Worm (Caenorhabditis elegans) whole organism, L1 larva: ENCODE data around the gene wdr-4.

ENCODE experiments used
- aha-1 ChIP-seq: fragments of 150-350 bp; optimal IDR thresholded peaks from 2 replicates; lab custom pipeline; 2014; ENCODE audit warnings: missing biosample characterization, missing genetic modification characterization
- alr-1 ChIP-seq: fragments of 200-800 bp; sonication (Bioruptor generic); optimal IDR thresholded peaks from 2 replicates; lab custom pipeline; 2018; ENCODE audit warnings: borderline replicate concordance, mild to moderate bottlenecking, missing genetic modification characterization, missing compliant biosample characterization
- ama-1 ChIP-seq: fragments of 150-350 bp; optimal IDR thresholded peaks from 2 replicates; lab custom pipeline; 2014
- blmp-1 ChIP-seq: fragments of 150-350 bp; optimal IDR thresholded peaks from 2 replicates; lab custom pipeline; 2014; ENCODE audit warnings: missing biosample characterization, missing genetic modification characterization
- ceh-90 ChIP-seq: sonication (generic microtip); optimal IDR thresholded peaks from 2 replicates; lab custom pipeline; 2016; ENCODE audit warnings: missing genetic modification characterization, missing compliant biosample characterization
- ces-1 ChIP-seq: fragments of 150-350 bp; optimal IDR thresholded peaks from 2 replicates; lab custom pipeline; 2014; ENCODE audit warnings: missing biosample characterization, missing genetic modification reagents, missing genetic modification characterization
- dpl-1 ChIP-seq, 3 experiments: fragments of 150-350 bp in 2 of 3; sonication (generic microtip) in 1 of 3; optimal IDR thresholded peaks; 2 replicates each; lab custom pipeline; 2014 to 2017; ENCODE audit warnings: missing biosample characterization in 3 of 3, missing genetic modification characterization in 3 of 3, missing genetic modification reagents in 3 of 3
- efl-1 ChIP-seq, 4 experiments: fragments of 150-350 bp; optimal IDR thresholded peaks in 3 of 4; peaks in 1 of 4; 1 replicate in 1 of 4; 2 replicates in 3 of 4; lab custom pipeline; 2014; ENCODE audit warnings: missing biosample characterization in 2 of 4, missing genetic modification characterization in 2 of 4, missing genetic modification reagents in 2 of 4
- elt-2 ChIP-seq: sonication (generic microtip); optimal IDR thresholded peaks from 2 replicates; lab custom pipeline; 2016; ENCODE audit warnings: missing genetic modification characterization, mild to moderate bottlenecking, inconsistent platforms, missing compliant biosample characterization, missing genetic modification reagents
- elt-3 ChIP-seq, 6 experiments: fragments of 150-350 bp in 1 of 6; sonication (generic microtip); optimal IDR thresholded peaks; 2 replicates each; lab custom pipeline; 2017 to 2018; ENCODE audit warnings: missing biosample characterization in 6 of 6, missing genetic modification characterization in 6 of 6, inconsistent platforms in 1 of 6
- fkh-4 ChIP-seq: sonication (generic microtip); optimal IDR thresholded peaks from 2 replicates; lab custom pipeline; 2016; ENCODE audit warnings: missing compliant biosample characterization, missing genetic modification characterization, borderline replicate concordance
- fkh-8 ChIP-seq: sonication (generic microtip); optimal IDR thresholded peaks from 2 replicates; lab custom pipeline; 2016; ENCODE audit warnings: mild to moderate bottlenecking, missing genetic modification characterization, missing compliant biosample characterization
- hpl-2 ChIP-seq: fragments of 150-350 bp; optimal IDR thresholded peaks from 2 replicates; lab custom pipeline; 2014; ENCODE audit warnings: missing biosample characterization, missing genetic modification reagents, missing genetic modification characterization
- lin-14 ChIP-seq: fragments of 200-800 bp; sonication (Bioruptor generic); optimal IDR thresholded peaks from 2 replicates; lab custom pipeline; 2018; ENCODE audit warnings: mild to moderate bottlenecking, missing genetic modification characterization, moderate library complexity, missing compliant biosample characterization
- lin-15B ChIP-seq: fragments of 150-350 bp; sonication (generic microtip); optimal IDR thresholded peaks from 3 replicates; lab custom pipeline; 2014; ENCODE audit warnings: missing biosample characterization, missing genetic modification characterization
- lin-35 ChIP-seq, 2 experiments: fragments of 150-350 bp; optimal IDR thresholded peaks; 2 replicates each; lab custom pipeline; 2014; ENCODE audit warnings: missing biosample characterization in 2 of 2, missing genetic modification characterization in 2 of 2, missing genetic modification reagents in 2 of 2
- lsy-2 ChIP-seq, 2 experiments: fragments of 150-350 bp; optimal IDR thresholded peaks; 2 replicates each; lab custom pipeline; 2014; ENCODE audit warnings: missing biosample characterization in 2 of 2, missing genetic modification characterization in 2 of 2
- mdl-1 ChIP-seq, 2 experiments: fragments of 150-350 bp; optimal IDR thresholded peaks; 2 replicates each; lab custom pipeline; 2014 to 2017; ENCODE audit warnings: missing biosample characterization in 2 of 2, missing genetic modification characterization in 2 of 2, inconsistent platforms in 1 of 2
- nhr-11 ChIP-seq: fragments of 150-350 bp; optimal IDR thresholded peaks from 2 replicates; lab custom pipeline; 2014; ENCODE audit warnings: missing biosample characterization, missing genetic modification characterization
- nhr-20 ChIP-seq: sonication (generic microtip); optimal IDR thresholded peaks from 2 replicates; lab custom pipeline; 2016; ENCODE audit warnings: mild to moderate bottlenecking, missing genetic modification characterization, missing compliant biosample characterization
- nhr-47 ChIP-seq: sonication (generic microtip); optimal IDR thresholded peaks from 2 replicates; lab custom pipeline; 2016; ENCODE audit warnings: mild to moderate bottlenecking, missing genetic modification characterization, moderate library complexity, missing compliant biosample characterization
- nhr-84 ChIP-seq: sonication (generic microtip); optimal IDR thresholded peaks from 2 replicates; lab custom pipeline; 2017; ENCODE audit warnings: missing biosample characterization, missing genetic modification characterization
- pqm-1 ChIP-seq: sonication (generic microtip); optimal IDR thresholded peaks from 3 replicates; lab custom pipeline; 2017; ENCODE audit warnings: missing biosample characterization, missing genetic modification characterization
- rnt-1 ChIP-seq: sonication (generic microtip); optimal IDR thresholded peaks from 2 replicates; lab custom pipeline; 2016; ENCODE audit warnings: mild to moderate bottlenecking, missing genetic modification characterization, moderate library complexity, missing compliant biosample characterization
- skn-1 ChIP-seq: fragments of 150-350 bp; optimal IDR thresholded peaks from 2 replicates; lab custom pipeline; 2014; ENCODE audit warnings: missing biosample characterization, missing genetic modification characterization
- snu-23 ChIP-seq: sonication (generic microtip); optimal IDR thresholded peaks from 2 replicates; lab custom pipeline; 2016; ENCODE audit warnings: missing genetic modification characterization, missing compliant biosample characterization
- sptf-1 ChIP-seq: fragments of 150-350 bp; optimal IDR thresholded peaks from 2 replicates; lab custom pipeline; 2014; ENCODE audit warnings: missing biosample characterization, missing genetic modification characterization
- unc-130 ChIP-seq: fragments of 150-350 bp; optimal IDR thresholded peaks from 2 replicates; lab custom pipeline; 2017; ENCODE audit warnings: missing biosample characterization, missing genetic modification characterization, inconsistent platforms
- unc-98 ChIP-seq: fragments of 200-800 bp; sonication (Bioruptor generic); IDR thresholded peaks from 2 replicates; pipeline ENCODE4 v1.3.6; 2022; ENCODE audit warnings: missing genetic modification characterization, missing compliant biosample characterization
- xbp-1 ChIP-seq: sonication (generic microtip); optimal IDR thresholded peaks from 2 replicates; lab custom pipeline; 2016; ENCODE audit warnings: missing genetic modification characterization, missing compliant biosample characterization
- zip-4 ChIP-seq: fragments of 200-800 bp; sonication (Bioruptor generic); optimal IDR thresholded peaks from 2 replicates; lab custom pipeline; 2018; ENCODE audit warnings: mild to moderate bottlenecking, missing genetic modification characterization, moderate library complexity, missing compliant biosample characterization
- ztf-11 ChIP-seq, 2 experiments: sonication (generic microtip); optimal IDR thresholded peaks; 2 replicates each; lab custom pipeline; 2016 to 2017; ENCODE audit warnings: missing genetic modification characterization in 2 of 2, missing biosample characterization in 1 of 2, missing compliant biosample characterization in 1 of 2
- ztf-4 ChIP-seq: fragments of 150-350 bp; optimal IDR thresholded peaks from 2 replicates; lab custom pipeline; 2014; ENCODE audit warnings: missing biosample characterization, missing genetic modification characterization

Gene wdr-4

DNA sequence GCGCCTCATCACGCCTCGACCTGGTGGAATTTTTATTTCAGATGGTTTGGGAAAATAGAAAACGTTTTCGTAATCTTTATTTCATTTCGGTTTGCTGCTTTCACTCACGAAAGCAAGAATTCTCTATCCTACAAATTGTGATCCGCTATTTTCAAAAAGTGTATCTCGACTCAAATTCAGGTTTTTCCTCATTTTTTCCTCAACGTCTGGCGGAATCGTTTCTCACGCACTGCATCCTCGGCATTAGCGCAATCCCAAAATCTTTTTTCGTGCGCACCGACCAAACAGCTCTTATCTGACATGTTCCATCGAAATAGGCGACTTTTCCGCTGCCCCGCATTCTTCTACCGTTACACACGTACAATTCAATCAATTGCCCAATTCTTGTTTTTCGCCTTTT, 7.3 kb upstream of the wdr-4 start, which contains the start of gene F37A4.3:
Gene F37A4.3, plus strand, starts transcription at position 301 of the 400 bp plus-strand sequence.
- no peak for TF ChIP-seq snu-23 (GFP tag; lab: Kevin White, UChicago)
- no peak for TF ChIP-seq unc-130 (tag; lab: Kevin White, UChicago)
- no peak for TF ChIP-seq mdl-1 (tag; optimal IDR thresholded peaks at IDR 0.05; lab: Kevin White, UChicago)
- no peak for TF ChIP-seq nhr-84 (tag; lab: Kevin White, UChicago)
- no peak for TF ChIP-seq nhr-20
- no peak for TF ChIP-seq aha-1 (tag; lab: Kevin White, UChicago)

DNA sequence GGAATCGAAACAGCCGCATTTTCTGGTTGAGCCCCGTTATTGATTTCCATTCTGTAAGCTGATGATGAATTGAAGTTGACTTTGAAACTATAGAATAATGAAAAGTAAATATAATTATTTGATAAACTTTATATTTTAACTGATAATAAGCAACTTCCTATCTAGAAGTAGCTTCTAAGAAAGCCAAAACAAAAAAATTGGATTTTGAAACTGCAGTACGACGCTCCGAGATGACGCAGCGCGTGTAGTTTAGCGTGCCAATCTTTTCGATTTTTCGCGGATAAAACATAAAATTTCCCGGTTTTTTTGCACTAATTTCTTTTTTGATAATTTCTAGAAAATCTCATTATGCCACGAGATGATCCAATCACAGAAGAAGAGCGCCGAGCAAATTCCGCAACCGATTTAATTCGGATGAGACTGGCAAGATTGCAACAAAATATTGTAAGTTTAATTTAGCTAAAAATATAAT, 3.3 kb upstream of the wdr-4 start, which contains the start of the genes bath-41 and F37A4.2:
Gene bath-41, minus strand, starts transcription at position 51 of the 472 bp plus-strand sequence.
Gene F37A4.2, plus strand, starts transcription at position 247 of the 472 bp plus-strand sequence.
- TF ChIP-seq zip-4 (GFP tag; lab: Kevin White, UChicago) (no peak), sptf-1 (no peak), skn-1 (no peak), lin-15B (tag; lab: Kevin White, UChicago) (peak; percentile 13), blmp-1 (peak; percentile 9), lin-35 (GFP tag; optimal IDR thresholded peaks at IDR 0.05; lab: Kevin White, UChicago) (peak in 1 of 2 experiments; percentile 48), pqm-1 (tag; lab: Kevin White, UChicago) (no peak), ama-1 (no peak), dpl-1 (GFP tag; optimal IDR thresholded peaks at IDR 0.05; lab: Kevin White, UChicago) (peak in 2 of 3 experiments; percentile 24 to 61), efl-1 (optimal IDR thresholded peaks at IDR 0.05; lab: Kevin White, UChicago) (peak; percentile 37 to 44), efl-1 (GFP tag; optimal IDR thresholded peaks at IDR 0.05 in 1 of 2; lab: Kevin White, UChicago) (peak; percentile 43 to 95)

DNA sequence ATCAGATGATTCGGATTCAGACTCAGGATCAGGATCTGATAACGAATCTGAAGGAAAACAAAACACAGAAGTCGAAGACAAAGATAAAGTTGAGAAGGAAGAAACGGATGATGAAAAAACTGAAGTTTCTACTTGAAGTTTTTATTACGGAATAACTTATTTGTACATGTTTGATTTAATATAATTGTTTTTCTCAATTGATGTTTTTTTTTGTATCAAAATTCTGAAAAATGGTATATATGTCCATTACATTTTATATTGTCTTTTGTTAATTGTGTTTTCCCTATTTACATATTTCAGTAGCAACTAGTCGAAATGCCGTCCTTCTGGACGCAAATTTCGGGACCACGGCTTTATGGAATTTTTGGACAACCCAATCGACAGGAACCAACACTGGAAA, 2.5 kb upstream of the wdr-4 start, which contains the start of gene F37A4.1:
Gene F37A4.1, plus strand, starts transcription at position 301 of the 400 bp plus-strand sequence.
- no peak for TF ChIP-seq elt-2 (tag; lab: Kevin White, UChicago)
- no peak for TF ChIP-seq efl-1 (optimal IDR thresholded peaks at IDR 0.05; lab: Kevin White, UChicago)
- peak in 1 of 2 experiments; percentile 60 for TF ChIP-seq efl-1 (GFP tag; optimal IDR thresholded peaks at IDR 0.05 in 1 of 2; lab: Kevin White, UChicago)

DNA sequence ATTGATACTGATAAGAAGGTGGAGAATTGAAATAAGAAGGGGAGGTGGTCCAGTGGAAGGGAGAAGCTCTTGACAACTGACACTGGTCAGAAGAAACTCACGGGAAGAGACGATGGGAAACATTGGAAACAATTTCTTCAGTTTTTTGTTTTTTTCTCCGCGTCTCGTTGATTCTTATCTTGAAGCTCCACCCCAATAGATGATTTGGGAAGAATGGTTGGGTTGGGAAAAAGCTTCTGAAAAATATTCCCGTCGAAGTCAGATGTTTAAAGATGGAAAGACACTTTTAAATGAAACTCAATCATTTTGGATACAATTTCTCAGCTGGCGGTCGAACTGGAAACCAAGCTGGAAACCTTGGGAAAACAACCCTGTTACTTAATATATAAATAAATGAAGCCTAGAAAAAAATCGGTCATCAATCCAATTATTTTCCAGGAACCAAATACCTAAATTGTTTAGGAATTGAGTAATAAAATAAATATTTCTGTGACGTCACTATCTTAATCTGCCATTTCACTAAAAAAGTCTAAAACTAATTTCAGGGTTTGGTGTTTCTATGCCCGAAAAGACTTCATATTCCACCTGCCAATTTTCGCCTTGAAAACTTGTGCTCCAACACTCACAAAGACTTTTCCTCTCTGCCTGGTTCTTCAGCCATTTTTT, 4.7 kb downstream of the wdr-4 start, which contains the start of the genes Y102E9.5 and odr-4:
Gene Y102E9.5, minus strand, starts transcription at position 101 of the 666 bp plus-strand sequence.
Gene odr-4, plus strand, starts transcription at position 616 of the 666 bp plus-strand sequence.
- no peak for TF ChIP-seq nhr-11 (tag; lab: Kevin White, UChicago)
- peak; percentile 43 for TF ChIP-seq rnt-1 (tag; lab: Kevin White, UChicago)
- no peak for TF ChIP-seq aha-1 (tag; lab: Kevin White, UChicago)
- TF ChIP-seq skn-1, result no peak
- no peak for TF ChIP-seq ztf-4 (tag; lab: Kevin White, UChicago)
- no peak for TF ChIP-seq fkh-4 (tag; lab: Kevin White, UChicago)
- TF ChIP-seq unc-98 (GFP tag; lab: Robert Waterston, UW), result no peak
- TF ChIP-seq ces-1, result no peak
- TF ChIP-seq ceh-90 (tag; lab: Kevin White, UChicago), result no peak
- no peak for TF ChIP-seq xbp-1 (tag; lab: Kevin White, UChicago)
- peak; percentile 17 for TF ChIP-seq nhr-47
- no peak for TF ChIP-seq lin-14 (GFP tag; lab: Kevin White, UChicago)
- TF ChIP-seq fkh-8 (tag; lab: Kevin White, UChicago), result peak; percentile 23

DNA sequence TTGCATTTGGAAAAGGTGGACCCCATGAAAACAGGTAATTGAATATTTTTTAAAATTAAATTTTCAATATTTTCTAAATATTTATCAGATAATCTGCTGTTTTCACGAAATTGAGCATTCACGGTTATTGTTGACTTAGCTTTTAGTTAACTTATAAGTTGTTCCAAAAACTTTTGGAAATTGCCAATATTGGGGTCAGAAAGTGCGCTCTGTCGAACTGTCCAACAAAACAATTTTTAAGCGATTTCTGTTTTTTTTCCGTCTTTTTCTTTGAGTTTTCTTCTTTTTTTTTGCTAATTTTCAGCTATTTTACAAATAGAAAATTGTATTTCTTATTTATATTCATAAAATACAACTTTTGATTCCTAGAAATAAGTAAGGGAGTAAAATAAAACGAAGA, 5.7 kb downstream of the wdr-4 start:
- TF ChIP-seq elt-3 (tag; optimal IDR thresholded peaks at IDR 0.05; lab: Kevin White, UChicago) (peak in 1 of 6 experiments; percentile 12), lin-35 (GFP tag; optimal IDR thresholded peaks at IDR 0.05; lab: Kevin White, UChicago) (peak in 1 of 2 experiments; percentile 51), hpl-2 (GFP tag; lab: Kevin White, UChicago) (no peak), alr-1 (tag; lab: Kevin White, UChicago) (no peak), ztf-11 (tag; optimal IDR thresholded peaks at IDR 0.05; lab: Kevin White, UChicago) (no peak), lsy-2 (tag; optimal IDR thresholded peaks at IDR 0.05; lab: Kevin White, UChicago) (peak in 1 of 2 experiments; percentile 3), efl-1 (optimal IDR thresholded peaks at IDR 0.05; lab: Kevin White, UChicago) (peak in 1 of 2 experiments; percentile 41), efl-1 (GFP tag; optimal IDR thresholded peaks at IDR 0.05 in 1 of 2; lab: Kevin White, UChicago) (peak; percentile 23 to 94), dpl-1 (GFP tag; optimal IDR thresholded peaks at IDR 0.05; lab: Kevin White, UChicago) (peak in 2 of 3 experiments; percentile 22 to 43)
